Worm (Caenorhabditis elegans) whole organism, mixed stage, embryonic: ENCODE results near the gene C45B11.8.

Experiments used
- hlh-1 ChIP-seq: fragments of 150-350 bp; optimal IDR thresholded peaks from 2 replicates; lab custom pipeline; 2014; ENCODE audit warnings: missing biosample characterization, missing genetic modification reagents, missing genetic modification characterization
- lin-13 ChIP-seq: fragments of 150-350 bp; optimal IDR thresholded peaks from 2 replicates; lab custom pipeline; 2014; ENCODE audit warnings: missing biosample characterization, missing genetic modification characterization
- lsy-2 ChIP-seq: fragments of 150-350 bp; optimal IDR thresholded peaks from 2 replicates; lab custom pipeline; 2014; ENCODE audit warnings: missing biosample characterization, missing genetic modification characterization
- pha-4 ChIP-seq: fragments of 150-350 bp; optimal IDR thresholded peaks from 2 replicates; lab custom pipeline; 2018; ENCODE audit warnings: missing biosample characterization, missing genetic modification reagents, missing genetic modification characterization
- snpc-4 ChIP-seq: fragments of 150-350 bp; optimal IDR thresholded peaks from 2 replicates; lab custom pipeline; 2014; ENCODE audit warnings: missing biosample characterization, missing genetic modification characterization
- unc-62 ChIP-seq: fragments of 150-350 bp; optimal IDR thresholded peaks from 2 replicates; lab custom pipeline; 2014; ENCODE audit warnings: missing biosample characterization, missing genetic modification reagents, missing genetic modification characterization
- zip-8 ChIP-seq: fragments of 150-350 bp; optimal IDR thresholded peaks from 2 replicates; lab custom pipeline; 2014; ENCODE audit warnings: missing biosample characterization, missing genetic modification characterization

- no peak for TF ChIP-seq lin-13
- no peak for TF ChIP-seq lsy-2 (tag; lab: Kevin White, UChicago)
- TF ChIP-seq hlh-1 (tag; lab: Kevin White, UChicago): no peak
- no peak for TF ChIP-seq unc-62 (GFP tag; lab: Kevin White, UChicago)
- TF ChIP-seq pha-4 (tag; lab: Kevin White, UChicago): no peak
- TF ChIP-seq snpc-4 (tag; lab: Kevin White, UChicago): no peak
- TF ChIP-seq zip-8 (tag; lab: Kevin White, UChicago): no peak
Measured at ce11 chrV:11042538-11042937, 2.0 kb downstream of the C45B11.8 start, which contains the start of gene C45B11.2.
